Worm (Caenorhabditis elegans): ENCODE data around the gene tag-325.

tag-325 gene

ce11 chrIII:4754001-4754561 lies 42.6 kb upstream of the tag-325 start, which contains the start of the genes rps-0 and rbg-3 (continued):
- peak; percentile 77 for TF ChIP-seq zfp-2 (tag; optimal IDR thresholded peaks at IDR 0.05)
- TF ChIP-seq lin-13 (GFP tag; optimal IDR thresholded peaks at IDR 0.05): peak; percentile 84
- TF ChIP-seq nhr-111 (GFP tag; optimal IDR thresholded peaks at IDR 0.05): no peak
- TF ChIP-seq saeg-2 (GFP tag; IDR thresholded peaks at IDR 0.05): no peak
- no peak for TF ChIP-seq set-16 (GFP tag; IDR thresholded peaks at IDR 0.05)
- no peak for TF ChIP-seq ceh-44 (GFP tag; IDR thresholded peaks at IDR 0.05)
- TF ChIP-seq nhr-6 (tag; optimal IDR thresholded peaks at IDR 0.05): peak; percentile 89
- no peak for TF ChIP-seq snpc-1.2 (GFP tag; IDR thresholded peaks at IDR 0.05)
- TF ChIP-seq skn-1 (tag; optimal IDR thresholded peaks at IDR 0.05): no peak
- peak; percentile 67 for TF ChIP-seq unc-130 (GFP tag; optimal IDR thresholded peaks at IDR 0.05)
- TF ChIP-seq daf-16 (GFP tag; optimal IDR thresholded peaks at IDR 0.05): peak in 1 of 2 experiments; percentile 33
- peak; percentile 64 for TF ChIP-seq daf-16 (tag; optimal IDR thresholded peaks at IDR 0.05)
- peak; percentile 80 for TF ChIP-seq spr-1 (tag; optimal IDR thresholded peaks at IDR 0.05)
- TF ChIP-seq lin-29 (GFP tag; IDR thresholded peaks at IDR 0.05): no peak
- TF ChIP-seq mes-2 (tag; optimal IDR thresholded peaks at IDR 0.05; ENCODE audit: poor library complexity, severe bottlenecking): peak; percentile 95
- TF ChIP-seq ces-1 (GFP tag; optimal IDR thresholded peaks at IDR 0.05): peak; percentile 68
- TF ChIP-seq nhr-41 (GFP tag; IDR thresholded peaks at IDR 0.05): no peak
- no peak for TF ChIP-seq daf-12 (tag; optimal IDR thresholded peaks at IDR 0.05)
- peak; percentile 75 for TF ChIP-seq duxl-1 (tag; optimal IDR thresholded peaks at IDR 0.05; ENCODE audit: poor library complexity)
- no peak for TF ChIP-seq zag-1 (tag; optimal IDR thresholded peaks at IDR 0.05)
- no peak for TF ChIP-seq nhr-76 (tag; optimal IDR thresholded peaks at IDR 0.05)
- TF ChIP-seq hlh-30 (tag; optimal IDR thresholded peaks at IDR 0.05; ENCODE audit: insufficient read depth): peak; percentile 83
- no peak for TF ChIP-seq D1046.2 (GFP tag; IDR thresholded peaks at IDR 0.05)
- TF ChIP-seq lsy-2 (tag; optimal IDR thresholded peaks at IDR 0.05): peak; percentile 84 to 98
- TF ChIP-seq sdz-12 (GFP tag; optimal IDR thresholded peaks at IDR 0.05): no peak
- TF ChIP-seq nhr-237 (tag; optimal IDR thresholded peaks at IDR 0.05): no peak
- TF ChIP-seq nhr-11 (tag; optimal IDR thresholded peaks at IDR 0.05): peak; percentile 92
- TF ChIP-seq fos-1 (tag; optimal IDR thresholded peaks at IDR 0.05): no peak
- no peak for TF ChIP-seq ceh-82 (tag; optimal IDR thresholded peaks at IDR 0.05)
- TF ChIP-seq zip-11 (GFP tag; IDR thresholded peaks at IDR 0.05): no peak
- TF ChIP-seq F49E8.2 (tag; optimal IDR thresholded peaks at IDR 0.05; ENCODE audit: borderline replicate concordance): no peak
- no peak for TF ChIP-seq tag-97 (GFP tag; IDR thresholded peaks at IDR 0.05)
- no peak for TF ChIP-seq Y48G9A.11 (GFP tag; IDR thresholded peaks at IDR 0.05)
- 0 out of 2 replicates have a peak, but pooled peaks have one; percentile 38 for TF ChIP-seq vab-7 (GFP tag; IDR thresholded peaks at IDR 0.05)
- TF ChIP-seq hlh-11 (tag; optimal IDR thresholded peaks at IDR 0.05): peak; percentile 83
- TF ChIP-seq ctbp-1 (GFP tag; IDR thresholded peaks at IDR 0.05): peak; percentile 61; the same call in 1 of the 2 replicates

- TF ChIP-seq T26A8.4 (GFP tag; IDR thresholded peaks at IDR 0.05) (peak; percentile 96), vab-7 (GFP tag; IDR thresholded peaks at IDR 0.05) (peak; percentile 67; the same call in 1 of the 2 replicates), nhr-48 (tag; optimal IDR thresholded peaks at IDR 0.05) (peak; percentile 70), skn-1 (tag; optimal IDR thresholded peaks at IDR 0.05) (no peak), zip-2 (tag; optimal IDR thresholded peaks at IDR 0.05) (peak; percentile 28), mdt-29 (GFP tag; IDR thresholded peaks at IDR 0.05) (peak; percentile 77), D1046.2 (GFP tag; IDR thresholded peaks at IDR 0.05) (peak; percentile 82; the same call in 1 of the 2 replicates), rbr-2 (tag; optimal IDR thresholded peaks at IDR 0.05) (peak; percentile 94), R02D3.7 (tag; optimal IDR thresholded peaks at IDR 0.05) (peak; percentile 37), fos-1 (tag; optimal IDR thresholded peaks at IDR 0.05) (peak; percentile 3), tag-97 (GFP tag; IDR thresholded peaks at IDR 0.05) (no peak), F44E2.7 (GFP tag; IDR thresholded peaks at IDR 0.05) (no peak), spr-3 (GFP tag; optimal IDR thresholded peaks at IDR 0.05) (peak; percentile 75), T20F7.1 (GFP tag; optimal IDR thresholded peaks at IDR 0.05) (no peak), unc-62 (GFP tag; optimal IDR thresholded peaks at IDR 0.05 in 1 of 2) (peak in 1 of 2 experiments; percentile 92), unc-62 (tag; optimal IDR thresholded peaks at IDR 0.05) (no peak), zip-11 (GFP tag; IDR thresholded peaks at IDR 0.05) (peak; percentile 12; the same call in 1 of the 2 replicates), lin-29 (GFP tag; IDR thresholded peaks at IDR 0.05) (peak; percentile 83), nhr-10 (tag; optimal IDR thresholded peaks at IDR 0.05) (no peak), lsy-2 (tag; optimal IDR thresholded peaks at IDR 0.05) (peak; percentile 85 to 97), spr-1 (tag; optimal IDR thresholded peaks at IDR 0.05) (peak; percentile 87), dpl-1 (GFP tag; optimal IDR thresholded peaks at IDR 0.05) (peak; percentile 100), lin-39 (tag; optimal IDR thresholded peaks at IDR 0.05) (no peak), daf-12 (tag; optimal IDR thresholded peaks at IDR 0.05) (no peak), gei-8 (GFP tag; optimal IDR thresholded peaks at IDR 0.05) (peak; percentile 41)
Measured at ce11 chrIII:4756983-4757382, 39.7 kb upstream of the tag-325 start, which contains the start of gene fbxl-2. TSS of gene fbxl-2 (plus strand) at chrIII:4757260.

Measured in whole organism, L4 larva.